Worm (Caenorhabditis elegans) whole organism, young adult: ENCODE measurements around the gene ints-7.

Experiments
- B0035.1 ChIP-seq: sonication (generic microtip); optimal IDR thresholded peaks from 2 replicates; lab custom pipeline; 2016; ENCODE audit warnings: missing genetic modification characterization, mild to moderate bottlenecking, missing compliant biosample characterization, missing genotype, missing genetic modification reagents
- C06A6.2 ChIP-seq: fragments of 200-800 bp; sonication (Bioruptor generic); conservative IDR thresholded peaks from 2 replicates; pipeline ENCODE4 v1.3.6; 2022; ENCODE audit warnings: missing genetic modification characterization, missing compliant biosample characterization
- F22D6.2 ChIP-seq: sonication (generic microtip); optimal IDR thresholded peaks from 2 replicates; lab custom pipeline; 2016; ENCODE audit warnings: mild to moderate bottlenecking, missing genetic modification characterization, missing compliant biosample characterization
- F23B12.7 ChIP-seq: sonication (generic microtip); optimal IDR thresholded peaks from 2 replicates; lab custom pipeline; 2017; ENCODE audit warnings: missing genetic modification characterization, mild to moderate bottlenecking, missing compliant biosample characterization, antibody characterized with exemption, moderate library complexity; ENCODE audit not compliant: insufficient read depth
- F33H1.4 ChIP-seq: fragments of 200-800 bp; sonication (Bioruptor generic); IDR thresholded peaks from 2 replicates; pipeline ENCODE4 v1.3.6; 2022; ENCODE audit warnings: missing genetic modification reagents, missing genetic modification characterization, missing compliant biosample characterization
- F39B2.1 ChIP-seq: fragments of 200-800 bp; sonication (Bioruptor generic); IDR thresholded peaks from 2 replicates; pipeline ENCODE4 v1.3.6; 2022; ENCODE audit warnings: missing genetic modification reagents, missing genetic modification characterization, missing compliant biosample characterization
- F57C9.4 ChIP-seq: sonication (generic microtip); optimal IDR thresholded peaks from 2 replicates; lab custom pipeline; 2017; ENCODE audit warnings: mild to moderate bottlenecking, missing genetic modification characterization, missing compliant biosample characterization
- K12H6.12 ChIP-seq: fragments of 200-800 bp; sonication (Bioruptor generic); optimal IDR thresholded peaks from 2 replicates; lab custom pipeline; 2018; ENCODE audit warnings: mild to moderate bottlenecking, missing genetic modification characterization, missing compliant biosample characterization
- T07F8.4 ChIP-seq: sonication (generic microtip); optimal IDR thresholded peaks from 2 replicates; lab custom pipeline; 2016; ENCODE audit warnings: mild to moderate bottlenecking, missing genetic modification characterization, moderate library complexity, missing compliant biosample characterization
- Y53F4B.3 ChIP-seq: fragments of 200-800 bp; sonication (Bioruptor generic); IDR thresholded peaks from 2 replicates; pipeline ENCODE4 v1.3.6; 2022; ENCODE audit warnings: missing genetic modification reagents, missing genetic modification characterization, missing compliant biosample characterization
- Y67H2A.10 ChIP-seq: fragments of 200-800 bp; sonication (Bioruptor generic); conservative IDR thresholded peaks from 2 replicates; pipeline ENCODE4 v1.3.6; 2022; ENCODE audit warnings: missing genetic modification reagents, missing genetic modification characterization, missing compliant biosample characterization
- Y79H2A.3 ChIP-seq: fragments of 200-800 bp; sonication (Bioruptor generic); conservative IDR thresholded peaks from 2 replicates; pipeline ENCODE4 v1.3.6; 2022; ENCODE audit warnings: missing genetic modification reagents, missing genetic modification characterization, missing compliant biosample characterization
- atf-7 ChIP-seq: sonication (generic microtip); optimal IDR thresholded peaks from 2 replicates; lab custom pipeline; 2017; ENCODE audit warnings: mild to moderate bottlenecking, missing genetic modification characterization, missing compliant biosample characterization
- attf-6 ChIP-seq: fragments of 200-800 bp; sonication (Bioruptor generic); IDR thresholded peaks from 2 replicates; pipeline ENCODE4 v1.3.6; 2022; ENCODE audit warnings: missing genetic modification reagents, missing genetic modification characterization, missing compliant biosample characterization
- ccch-3 ChIP-seq: fragments of 200-800 bp; sonication (Bioruptor generic); optimal IDR thresholded peaks from 2 replicates; lab custom pipeline; 2018; ENCODE audit warnings: mild to moderate bottlenecking, missing genetic modification characterization, missing compliant biosample characterization
- cebp-1 ChIP-seq, 2 experiments: fragments of 200-800 bp in 1 of 2; sonication (Bioruptor generic) in 1 of 2; sonication (generic microtip) in 1 of 2; IDR thresholded peaks in 1 of 2; optimal IDR thresholded peaks in 1 of 2; 2 replicates each; pipeline versions ENCODE4 v1.3.6 to Lab custom; 2017 to 2022; ENCODE audit warnings: missing compliant biosample characterization in 2 of 2, missing genetic modification characterization in 2 of 2, mild to moderate bottlenecking in 1 of 2, missing genetic modification reagents in 1 of 2, moderate library complexity in 1 of 2
- ceh-91 ChIP-seq: fragments of 200-800 bp; sonication (Bioruptor generic); IDR thresholded peaks from 2 replicates; pipeline ENCODE4 v1.3.6; 2022; ENCODE audit warnings: missing genetic modification reagents, missing genetic modification characterization, missing compliant biosample characterization
- chd-7 ChIP-seq: sonication (generic microtip); optimal IDR thresholded peaks from 2 replicates; lab custom pipeline; 2016; ENCODE audit warnings: mild to moderate bottlenecking, missing genetic modification characterization, moderate library complexity, missing compliant biosample characterization
- dox-1 ChIP-seq: fragments of 200-800 bp; sonication (Bioruptor generic); IDR thresholded peaks from 2 replicates; pipeline ENCODE4 v1.3.6; 2022; ENCODE audit warnings: missing genetic modification reagents, missing genetic modification characterization, missing compliant biosample characterization
- egl-18 ChIP-seq: fragments of 200-800 bp; sonication (Bioruptor generic); IDR thresholded peaks from 2 replicates; pipeline ENCODE4 v1.3.6; 2022; ENCODE audit warnings: missing genetic modification reagents, missing genetic modification characterization, missing compliant biosample characterization
- egl-44 ChIP-seq: fragments of 200-800 bp; sonication (Bioruptor generic); IDR thresholded peaks from 2 replicates; pipeline ENCODE4 v1.3.6; 2022; ENCODE audit warnings: missing genetic modification reagents, missing genetic modification characterization, missing compliant biosample characterization
- egrh-3 ChIP-seq: fragments of 200-800 bp; sonication (Bioruptor generic); IDR thresholded peaks from 2 replicates; pipeline ENCODE4 v1.3.6; 2022; ENCODE audit warnings: missing genetic modification reagents, missing genetic modification characterization, missing compliant biosample characterization
- fkh-3 ChIP-seq: sonication (generic microtip); optimal IDR thresholded peaks from 2 replicates; lab custom pipeline; 2016; ENCODE audit warnings: mild to moderate bottlenecking, missing genetic modification characterization, missing compliant biosample characterization
- hmg-1.2 ChIP-seq: fragments of 200-800 bp; sonication (Bioruptor generic); IDR thresholded peaks from 2 replicates; pipeline ENCODE4 v1.3.6; 2022; ENCODE audit warnings: missing genetic modification reagents, missing genetic modification characterization, missing compliant biosample characterization
- hsf-1 ChIP-seq: fragments of 200-800 bp; sonication (Bioruptor generic); IDR thresholded peaks from 2 replicates; pipeline ENCODE4 v1.3.6; 2022; ENCODE audit warnings: missing genetic modification reagents, missing genetic modification characterization, missing compliant biosample characterization
- lin-26 ChIP-seq: fragments of 200-800 bp; sonication (Bioruptor generic); IDR thresholded peaks from 2 replicates; pipeline ENCODE4 v1.3.6; 2022; ENCODE audit warnings: missing genetic modification reagents, missing genetic modification characterization, missing compliant biosample characterization
- lin-54 ChIP-seq: fragments of 200-800 bp; sonication (Bioruptor generic); optimal IDR thresholded peaks from 2 replicates; lab custom pipeline; 2018; ENCODE audit warnings: mild to moderate bottlenecking, missing genetic modification characterization, missing compliant biosample characterization
- lir-1 ChIP-seq: fragments of 200-800 bp; sonication (Bioruptor generic); conservative IDR thresholded peaks from 2 replicates; pipeline ENCODE4 v1.3.6; 2022; ENCODE audit warnings: missing genetic modification reagents, missing genetic modification characterization, missing compliant biosample characterization
- lsy-27 ChIP-seq: sonication (generic microtip); optimal IDR thresholded peaks from 2 replicates; lab custom pipeline; 2017; ENCODE audit warnings: missing genetic modification characterization, mild to moderate bottlenecking, missing compliant biosample characterization, antibody characterized with exemption, missing genotype, borderline replicate concordance; ENCODE audit not compliant: insufficient read depth
- madf-10 ChIP-seq: sonication (generic microtip); optimal IDR thresholded peaks from 2 replicates; lab custom pipeline; 2016; ENCODE audit warnings: mild to moderate bottlenecking, missing genetic modification characterization, missing compliant biosample characterization
- madf-8 ChIP-seq: fragments of 200-800 bp; sonication (Bioruptor generic); conservative IDR thresholded peaks from 2 replicates; pipeline ENCODE4 v1.3.6; 2022; ENCODE audit warnings: missing genetic modification reagents, missing genetic modification characterization, missing compliant biosample characterization
- mxl-1 ChIP-seq: sonication (generic microtip); optimal IDR thresholded peaks from 2 replicates; lab custom pipeline; 2016; ENCODE audit warnings: missing genetic modification characterization, missing compliant biosample characterization
- nfyb-1 ChIP-seq: fragments of 200-800 bp; sonication (Bioruptor generic); IDR thresholded peaks from 2 replicates; pipeline ENCODE4 v1.3.6; 2022; ENCODE audit warnings: missing genetic modification reagents, missing genetic modification characterization, missing compliant biosample characterization
- nhr-120 ChIP-seq: fragments of 200-800 bp; sonication (Bioruptor generic); IDR thresholded peaks from 2 replicates; pipeline ENCODE4 v1.3.6; 2022; ENCODE audit warnings: missing genetic modification characterization, missing compliant biosample characterization
- pha-4 ChIP-seq: fragments of 150-350 bp; sonication (generic microtip); optimal IDR thresholded peaks from 2 replicates; lab custom pipeline; 2014; ENCODE audit warnings: missing biosample characterization, missing genetic modification reagents, missing genetic modification characterization
- rpc-1 ChIP-seq, 2 experiments: fragments of 150-350 bp in 1 of 2; sonication (generic microtip) in 1 of 2; optimal IDR thresholded peaks; 2 replicates each; lab custom pipeline; 2014 to 2018; ENCODE audit warnings: missing biosample characterization in 1 of 2, missing genetic modification characterization in 1 of 2, missing genetic modification reagents in 1 of 2, missing genotype in 1 of 2
- sdz-38 ChIP-seq: sonication (generic microtip); optimal IDR thresholded peaks from 2 replicates; lab custom pipeline; 2016; ENCODE audit warnings: missing genotype, missing genetic modification characterization, missing compliant biosample characterization
- snpc-3.4 ChIP-seq: sonication (generic microtip); optimal IDR thresholded peaks from 2 replicates; lab custom pipeline; 2017; ENCODE audit warnings: missing genetic modification characterization, mild to moderate bottlenecking, missing compliant biosample characterization, antibody characterized with exemption, moderate library complexity, missing genotype, missing genetic modification reagents
- sptf-2 ChIP-seq: fragments of 200-800 bp; sonication (Bioruptor generic); optimal IDR thresholded peaks from 2 replicates; lab custom pipeline; 2018; ENCODE audit warnings: mild to moderate bottlenecking, missing genetic modification characterization, missing compliant biosample characterization
- tbp1 ChIP-seq: fragments of 200-800 bp; sonication (Bioruptor generic); optimal IDR thresholded peaks from 2 replicates; lab custom pipeline; 2018; ENCODE audit warnings: mild to moderate bottlenecking, missing genetic modification characterization, missing compliant biosample characterization
- unc-130 ChIP-seq: sonication (generic microtip); optimal IDR thresholded peaks from 2 replicates; lab custom pipeline; 2016; ENCODE audit warnings: missing genetic modification reagents, missing genetic modification characterization, missing compliant biosample characterization
- xnd-1 ChIP-seq: sonication (generic microtip); optimal IDR thresholded peaks from 2 replicates; lab custom pipeline; 2016; ENCODE audit warnings: missing genotype, missing genetic modification reagents, missing genetic modification characterization, missing compliant biosample characterization
- ztf-18 ChIP-seq: sonication (generic microtip); optimal IDR thresholded peaks from 2 replicates; lab custom pipeline; 2016; ENCODE audit warnings: missing genotype, mild to moderate bottlenecking, missing genetic modification characterization, missing compliant biosample characterization
- ztf-22 ChIP-seq: fragments of 200-800 bp; sonication (Bioruptor generic); optimal IDR thresholded peaks from 2 replicates; lab custom pipeline; 2018; ENCODE audit warnings: mild to moderate bottlenecking, missing genetic modification characterization, moderate library complexity, missing compliant biosample characterization
- ztf-25 ChIP-seq: fragments of 200-800 bp; sonication (Bioruptor generic); IDR thresholded peaks from 2 replicates; pipeline ENCODE4 v1.3.6; 2022; ENCODE audit warnings: missing genetic modification reagents, missing genetic modification characterization, missing compliant biosample characterization
- ztf-28 ChIP-seq: fragments of 200-800 bp; sonication (Bioruptor generic); IDR thresholded peaks from 2 replicates; pipeline ENCODE4 v1.3.6; 2022; ENCODE audit warnings: missing genetic modification reagents, missing genetic modification characterization, missing compliant biosample characterization
- ztf-6 ChIP-seq: fragments of 200-800 bp; sonication (Bioruptor generic); IDR thresholded peaks from 2 replicates; pipeline ENCODE4 v1.3.6; 2022; ENCODE audit warnings: missing genetic modification reagents, missing genetic modification characterization, missing compliant biosample characterization

The ints-7 gene

DNA sequence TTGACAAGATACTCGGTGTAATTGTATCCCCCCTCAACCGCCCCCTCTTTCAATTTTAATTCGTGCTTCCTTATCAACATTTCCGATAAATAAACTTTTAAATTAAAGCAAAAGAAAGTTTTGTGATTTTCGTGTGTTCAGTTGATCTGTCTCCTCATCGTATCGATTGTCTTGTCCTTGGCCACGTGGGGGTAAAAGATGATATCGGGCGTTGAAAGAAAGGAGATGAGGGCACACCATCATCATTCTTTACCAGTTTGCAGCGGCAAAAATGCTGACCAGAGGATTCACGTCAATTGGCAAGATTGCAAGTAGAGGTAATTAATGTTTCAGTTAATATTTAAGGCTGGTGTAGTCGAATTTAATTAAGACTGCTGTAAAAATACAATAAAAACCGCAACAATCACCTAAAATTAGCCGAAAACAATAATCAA, 35.4 kb upstream of the ints-7 start, which contains the start of gene F54D5.7 (continued):
- TF ChIP-seq tbp1 (GFP tag; lab: Kevin White, UChicago) (peak; percentile 60), lir-1 (GFP tag; lab: Robert Waterston, UW) (no peak; the same call in 1 of the 2 replicates), lsy-27 (tag; lab: Kevin White, UChicago) (no peak), sptf-2 (GFP tag; lab: Kevin White, UChicago) (no peak), F57C9.4 (tag; lab: Kevin White, UChicago) (no peak), hsf-1 (GFP tag; lab: Robert Waterston, UW) (peak; percentile 74), madf-10 (tag; lab: Kevin White, UChicago) (peak; percentile 74), ztf-22 (GFP tag; lab: Kevin White, UChicago) (no peak), hmg-1.2 (GFP tag; lab: Robert Waterston, UW) (peak; percentile 33; the same call in 1 of the 2 replicates), ztf-6 (GFP tag; lab: Robert Waterston, UW) (no peak), fkh-3 (no peak), ztf-28 (GFP tag; lab: Robert Waterston, UW) (no peak), unc-130 (GFP tag; lab: Kevin White, UChicago) (no peak), F22D6.2 (tag; lab: Kevin White, UChicago) (peak; percentile 11), egl-44 (GFP tag; lab: Robert Waterston, UW) (no peak), B0035.1 (tag; lab: Kevin White, UChicago) (peak; percentile 62), cebp-1 (GFP tag; IDR thresholded peaks at IDR 0.05; lab: Robert Waterston, UW) (peak; percentile 15; the same call in 1 of the 2 replicates), cebp-1 (tag; optimal IDR thresholded peaks at IDR 0.05; lab: Kevin White, UChicago) (peak; percentile 73), T07F8.4 (tag; lab: Kevin White, UChicago) (peak; percentile 22), dox-1 (peak; percentile 61; the same call in 1 of the 2 replicates), lin-54 (GFP tag; lab: Kevin White, UChicago) (peak; percentile 76), mxl-1 (tag; lab: Kevin White, UChicago) (peak; percentile 53), pha-4 (no peak), lin-26 (GFP tag; lab: Robert Waterston, UW) (no peak), xnd-1 (no peak), snpc-3.4 (peak; percentile 70), egrh-3 (GFP tag; lab: Robert Waterston, UW) (0 out of 2 replicates have a peak, but pooled peaks have one; percentile 15), K12H6.12 (peak; percentile 42), rpc-1 (optimal IDR thresholded peaks at IDR 0.05; lab: Kevin White, UChicago) (no peak), rpc-1 (tag; optimal IDR thresholded peaks at IDR 0.05; lab: Kevin White, UChicago) (no peak), nfyb-1 (GFP tag; lab: Robert Waterston, UW) (peak; percentile 84; the same call in 1 of the 2 replicates), ccch-3 (GFP tag; lab: Kevin White, UChicago) (no peak), C06A6.2 (GFP tag; lab: Robert Waterston, UW) (0 out of 2 replicates have a peak, but pooled peaks have one; percentile 51), atf-7 (tag; lab: Kevin White, UChicago) (peak; percentile 59), Y79H2A.3 (GFP tag; lab: Robert Waterston, UW) (no peak), F23B12.7 (tag; lab: Kevin White, UChicago) (peak; percentile 35), egl-18 (GFP tag; lab: Robert Waterston, UW) (no peak), F33H1.4 (peak; percentile 40; the same call in 1 of the 2 replicates), attf-6 (GFP tag; lab: Robert Waterston, UW) (peak; percentile 43; the same call in 1 of the 2 replicates), nhr-120 (GFP tag; lab: Robert Waterston, UW) (no peak), ztf-18 (tag; lab: Kevin White, UChicago) (peak; percentile 57), madf-8 (GFP tag; lab: Robert Waterston, UW) (no peak), ztf-25 (GFP tag; lab: Robert Waterston, UW) (no peak), ceh-91 (GFP tag; lab: Robert Waterston, UW) (no peak), F39B2.1 (GFP tag; lab: Robert Waterston, UW) (no peak), sdz-38 (no peak), Y67H2A.10 (no peak), Y53F4B.3 (no peak), chd-7 (tag; lab: Kevin White, UChicago) (peak; percentile 74)
